Fruit fly (Drosophila melanogaster) whole organism, embryonic: Measurements from ENCODE around the gene CG4218.

ENCODE experiments used
- Awh ChIP-seq: fragments of 200-800 bp; sonication (Bioruptor generic); IDR thresholded peaks from 2 replicates; pipeline ENCODE4, ENCODE4 v1.3.6; 2022; ENCODE audit warnings: missing biosample characterization, missing genetic modification characterization
- B-H1 ChIP-seq: fragments of 200-800 bp; sonication (Bioruptor generic); IDR thresholded peaks from 3 replicates; pipeline ENCODE4 v1.3.6; 2022; ENCODE audit warnings: missing biosample characterization, missing genetic modification characterization
- CG11456 ChIP-seq: fragments of 200-800 bp; sonication (Bioruptor generic); IDR thresholded peaks from 3 replicates; pipeline ENCODE4 v1.3.6; 2022; ENCODE audit warnings: missing biosample characterization, missing genetic modification characterization
- CG11560 ChIP-seq: fragments of 200-800 bp; sonication (Bioruptor generic); IDR thresholded peaks from 3 replicates; pipeline ENCODE4 v1.3.6; 2022; ENCODE audit warnings: missing biosample characterization, missing genetic modification characterization
- CG12236 ChIP-seq: fragments of 200-800 bp; sonication (Bioruptor generic); optimal IDR thresholded peaks from 2 replicates; lab custom pipeline; 2016; ENCODE audit warnings: missing biosample characterization, missing genetic modification characterization
- CG13894 ChIP-seq: fragments of 200-800 bp; sonication (Bioruptor generic); optimal IDR thresholded peaks from 3 replicates; lab custom pipeline; 2018; ENCODE audit warnings: missing biosample characterization, mild to moderate bottlenecking, missing genetic modification characterization, moderate library complexity
- CG15073 ChIP-seq: fragments of 200-800 bp; sonication (Bioruptor generic); optimal IDR thresholded peaks from 2 replicates; lab custom pipeline; 2016; ENCODE audit warnings: missing biosample characterization, missing genetic modification characterization
- CG1529 ChIP-seq: fragments of 200-800 bp; sonication (Bioruptor generic); optimal IDR thresholded peaks from 3 replicates; lab custom pipeline; 2018; ENCODE audit warnings: missing biosample characterization, missing genetic modification characterization
- CG1602 ChIP-seq: fragments of 200-800 bp; sonication (Bioruptor generic); optimal IDR thresholded peaks from 3 replicates; lab custom pipeline; 2016; ENCODE audit warnings: missing biosample characterization, missing genetic modification characterization
- CG16779 ChIP-seq: fragments of 200-800 bp; sonication (Bioruptor generic); IDR thresholded peaks from 2 replicates; pipeline ENCODE4 v1.3.6; 2022; ENCODE audit warnings: missing biosample characterization, missing genetic modification characterization
- CG17328 ChIP-seq: fragments of 200-800 bp; sonication (Bioruptor generic); IDR thresholded peaks from 2 replicates; pipeline ENCODE4 v1.3.6; 2022; ENCODE audit warnings: missing biosample characterization, missing genetic modification characterization
- CG17361 ChIP-seq: fragments of 200-800 bp; sonication (Bioruptor generic); IDR thresholded peaks from 3 replicates; pipeline ENCODE4 v1.3.6; 2022; ENCODE audit warnings: missing biosample characterization, missing genetic modification characterization
- CG18262 ChIP-seq: fragments of 200-800 bp; optimal IDR thresholded peaks from 3 replicates; lab custom pipeline; 2019; ENCODE audit warnings: missing biosample characterization, mild to moderate bottlenecking, missing genetic modification characterization, moderate library complexity
- CG2875 ChIP-seq: fragments of 200-800 bp; sonication (Bioruptor generic); optimal IDR thresholded peaks from 2 replicates; lab custom pipeline; 2017; ENCODE audit warnings: missing biosample characterization, mild to moderate bottlenecking, missing genetic modification characterization, missing genetic modification reagents
- CG6175 ChIP-seq: fragments of 200-800 bp; sonication (Bioruptor generic); IDR thresholded peaks from 3 replicates; pipeline ENCODE4 v1.3.6; 2022; ENCODE audit warnings: missing biosample characterization, missing genetic modification characterization
- CG6272 ChIP-seq: fragments of 200-800 bp; sonication (Bioruptor generic); IDR thresholded peaks from 2 replicates; pipeline ENCODE4 v1.3.6; 2022; ENCODE audit warnings: missing biosample characterization, missing genetic modification characterization
- CG6765 ChIP-seq: fragments of 200-800 bp; sonication (Bioruptor generic); optimal IDR thresholded peaks from 3 replicates; lab custom pipeline; 2017; ENCODE audit warnings: missing biosample characterization, mild to moderate bottlenecking, missing genetic modification characterization
- CG6813 ChIP-seq: fragments of 200-800 bp; sonication (Bioruptor generic); optimal IDR thresholded peaks from 2 replicates; lab custom pipeline; 2017; ENCODE audit warnings: missing biosample characterization, missing genetic modification characterization, mild to moderate bottlenecking, moderate library complexity, missing genetic modification reagents
- CG7786 ChIP-seq: fragments of 200-800 bp; sonication (Bioruptor generic); optimal IDR thresholded peaks from 2 replicates; lab custom pipeline; 2016; ENCODE audit warnings: missing biosample characterization, missing genetic modification characterization
- CG8478 ChIP-seq: fragments of >200 bp; optimal IDR thresholded peaks from 2 replicates; lab custom pipeline; 2018
- CG9437 ChIP-seq: fragments of 200-800 bp; sonication (Bioruptor generic); optimal IDR thresholded peaks from 2 replicates; lab custom pipeline; 2018; ENCODE audit warnings: missing biosample characterization, mild to moderate bottlenecking, missing genetic modification characterization
- CrebB ChIP-seq: fragments of 200-800 bp; sonication (Bioruptor generic); optimal IDR thresholded peaks from 3 replicates; lab custom pipeline; 2018; ENCODE audit warnings: missing biosample characterization, mild to moderate bottlenecking, missing genetic modification characterization
- Doc2 ChIP-seq: fragments of 200-800 bp; sonication (Bioruptor generic); IDR thresholded peaks from 2 replicates; pipeline ENCODE4 v1.3.6; 2022; ENCODE audit warnings: missing biosample characterization, missing genetic modification characterization
- HLH3B ChIP-seq: fragments of 200-800 bp; sonication (Bioruptor generic); IDR thresholded peaks from 2 replicates; pipeline ENCODE4 v1.3.6; 2022; ENCODE audit warnings: missing biosample characterization, missing genetic modification characterization
- Hand ChIP-seq: fragments of 200-800 bp; sonication (Bioruptor generic); optimal IDR thresholded peaks from 2 replicates; lab custom pipeline; 2017; ENCODE audit warnings: mild to moderate bottlenecking, missing biosample characterization, missing genetic modification reagents, missing genetic modification characterization
- Hey ChIP-seq: fragments of 200-800 bp; sonication (Bioruptor generic); optimal IDR thresholded peaks from 3 replicates; lab custom pipeline; 2018; ENCODE audit warnings: missing biosample characterization, mild to moderate bottlenecking, missing genetic modification characterization
- Lhr ChIP-seq: fragments of 200-800 bp; sonication (Bioruptor generic); optimal IDR thresholded peaks from 3 replicates; lab custom pipeline; 2017; ENCODE audit warnings: mild to moderate bottlenecking, missing biosample characterization, missing genetic modification reagents, missing genetic modification characterization
- Med ChIP-seq: fragments of 200-800 bp; sonication (Bioruptor generic); peaks from one replicate; lab custom pipeline; 2016; ENCODE audit warnings: missing biosample characterization, missing genetic modification characterization, mild to moderate bottlenecking, inconsistent platforms, moderate library complexity
- Mrtf ChIP-seq: fragments of 200-800 bp; sonication (Bioruptor generic); IDR thresholded peaks from 3 replicates; pipeline ENCODE4 v1.3.6; 2022; ENCODE audit warnings: missing biosample characterization, missing genetic modification characterization
- Nf-YA ChIP-seq: fragments of 200-800 bp; sonication (Bioruptor generic); IDR thresholded peaks from 2 replicates; pipeline ENCODE4 v1.3.6; 2022; ENCODE audit warnings: missing biosample characterization, missing genetic modification characterization
- Ptx1 ChIP-seq: fragments of 200-800 bp; sonication (Bioruptor generic); IDR thresholded peaks from 2 replicates; pipeline ENCODE4 v1.3.6; 2022; ENCODE audit warnings: missing biosample characterization, missing genetic modification characterization
- ac ChIP-seq: fragments of 200-800 bp; sonication (Bioruptor generic); optimal IDR thresholded peaks from 3 replicates; lab custom pipeline; 2017; ENCODE audit warnings: missing biosample characterization, mild to moderate bottlenecking, missing genetic modification characterization
- bbx ChIP-seq: fragments of 200-800 bp; sonication (Bioruptor generic); IDR thresholded peaks from 2 replicates; pipeline ENCODE4 v1.3.6; 2022; ENCODE audit warnings: missing biosample characterization, missing genetic modification characterization; ENCODE audit not compliant: partially characterized antibody
- chif ChIP-seq, 2 experiments: fragments of 200-800 bp; sonication (Bioruptor generic); optimal IDR thresholded peaks; 3 replicates each; lab custom pipeline; 2016; ENCODE audit warnings: missing biosample characterization in 2 of 2, missing genetic modification characterization in 2 of 2
- chinmo ChIP-seq: fragments of 200-800 bp; sonication (Bioruptor generic); IDR thresholded peaks from 4 replicates; pipeline ENCODE4 v1.3.6; 2022; ENCODE audit warnings: missing biosample characterization, missing genetic modification characterization; ENCODE audit not compliant: partially characterized antibody
- crol ChIP-seq: fragments of 200-800 bp; sonication (Bioruptor generic); IDR thresholded peaks from 2 replicates; pipeline ENCODE4 v1.3.6; 2022; ENCODE audit warnings: missing biosample characterization, missing genetic modification characterization
- en ChIP-seq: fragments of 200-800 bp; sonication (Bioruptor generic); optimal IDR thresholded peaks from 2 replicates; lab custom pipeline; 2016; ENCODE audit warnings: missing biosample characterization, missing genetic modification characterization
- gem ChIP-seq: fragments of 200-800 bp; sonication (Bioruptor generic); optimal IDR thresholded peaks from 2 replicates; lab custom pipeline; 2019; ENCODE audit warnings: missing biosample characterization, mild to moderate bottlenecking, missing genetic modification characterization, moderate library complexity
- jing ChIP-seq: fragments of 200-800 bp; sonication (Bioruptor generic); optimal IDR thresholded peaks from 2 replicates; lab custom pipeline; 2018; ENCODE audit warnings: missing biosample characterization, mild to moderate bottlenecking, missing genetic modification characterization
- kah ChIP-seq: fragments of 200-800 bp; sonication (Bioruptor generic); optimal IDR thresholded peaks from 2 replicates; lab custom pipeline; 2018; ENCODE audit warnings: missing biosample characterization, mild to moderate bottlenecking, missing genetic modification characterization
- odd ChIP-seq: fragments of 200-800 bp; sonication (Bioruptor generic); optimal IDR thresholded peaks from 2 replicates; lab custom pipeline; 2017; ENCODE audit warnings: missing biosample characterization, mild to moderate bottlenecking, missing genetic modification characterization
- pan ChIP-seq, 4 experiments: fragments of >200 bp in 3 of 4; fragments of 200-800 bp in 1 of 4; sonication (Bioruptor generic) in 1 of 4; optimal IDR thresholded peaks in 3 of 4; IDR thresholded peaks in 1 of 4; 2 replicates each; pipeline versions ENCODE4 v1.3.6 to Lab custom; 2017 to 2022; ENCODE audit warnings: missing biosample characterization in 2 of 4, missing genetic modification characterization in 2 of 4, mixed read lengths in 1 of 4
- sens ChIP-seq: fragments of 200-800 bp; sonication (Bioruptor generic); peaks from one replicate; lab custom pipeline; 2016; ENCODE audit warnings: missing biosample characterization, missing genetic modification characterization
- seq ChIP-seq: fragments of 200-800 bp; sonication (Bioruptor generic); IDR thresholded peaks from 2 replicates; pipeline ENCODE4 v1.3.6; 2022; ENCODE audit warnings: missing biosample characterization, missing genetic modification characterization
- sisA ChIP-seq: fragments of 200-800 bp; sonication (Bioruptor generic); IDR thresholded peaks from 2 replicates; pipeline ENCODE4 v1.3.6; 2022; ENCODE audit warnings: missing biosample characterization, missing genetic modification characterization
- slbo ChIP-seq: fragments of 200-800 bp; sonication (Bioruptor generic); IDR thresholded peaks from 2 replicates; pipeline ENCODE4 v1.3.6; 2022; ENCODE audit warnings: missing biosample characterization, missing genetic modification characterization
- sna ChIP-seq: fragments of 200-800 bp; sonication (Bioruptor generic); IDR thresholded peaks from 2 replicates; pipeline ENCODE4 v1.3.6; 2022; ENCODE audit warnings: missing biosample characterization, missing genetic modification characterization; ENCODE audit not compliant: partially characterized antibody
- tin ChIP-seq: fragments of 200-800 bp; sonication (Bioruptor generic); optimal IDR thresholded peaks from 3 replicates; lab custom pipeline; 2016; ENCODE audit warnings: missing biosample characterization, missing genetic modification characterization
- tx ChIP-seq: fragments of 200-800 bp; sonication (Bioruptor generic); optimal IDR thresholded peaks from 2 replicates; lab custom pipeline; 2016; ENCODE audit warnings: missing biosample characterization, missing genetic modification characterization
- wor ChIP-seq: fragments of 200-800 bp; sonication (Bioruptor generic); IDR thresholded peaks from 2 replicates; pipeline ENCODE4 v1.3.6; 2022; ENCODE audit warnings: missing biosample characterization, missing genetic modification characterization

CG4218 gene

DNA sequence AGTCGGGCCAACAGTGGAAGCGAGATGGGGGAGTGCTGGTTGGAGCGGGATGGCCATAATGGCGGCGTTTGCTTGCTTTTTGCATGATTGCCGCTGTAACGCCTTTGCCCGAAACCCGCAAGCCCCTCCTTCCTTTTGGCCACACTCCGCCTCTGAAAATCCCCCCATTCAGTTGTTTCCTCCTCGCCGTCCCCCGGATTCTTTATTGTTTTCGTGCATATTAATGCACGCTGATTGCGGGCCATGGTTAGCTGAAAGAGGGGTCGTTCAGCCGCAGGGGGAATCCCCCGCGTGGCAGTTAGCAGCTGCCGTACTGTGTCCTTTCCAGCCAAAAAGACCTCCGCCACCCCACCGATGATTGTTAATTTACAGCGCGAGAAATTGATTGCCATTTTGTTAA lies 3.9 kb upstream of the CG4218 start:
- TF ChIP-seq sisA (GFP tag; lab: Robert Waterston, UW) = peak; percentile 10; the same call in 1 of the 2 replicates
- TF ChIP-seq B-H1 (GFP tag; lab: Robert Waterston, UW) = no peak
- TF ChIP-seq Med (GFP tag; lab: Kevin White, UChicago) = peak; percentile 54
- TF ChIP-seq odd (GFP tag; lab: Kevin White, UChicago) = no peak
- peak; percentile 15 for TF ChIP-seq Hey (tag; lab: Kevin White, UChicago)
- peak; percentile 59; the same call in 1 of the 2 replicates for TF ChIP-seq crol (GFP tag; lab: Robert Waterston, UW)
- no peak for TF ChIP-seq CG13894 (tag; lab: Kevin White, UChicago)
- no peak for TF ChIP-seq CrebB
- TF ChIP-seq chinmo = 0 out of 4 replicates have a peak, but pooled peaks have one; percentile 60
- TF ChIP-seq CG11560 (tag; lab: Robert Waterston, UW) = 0 out of 3 replicates have a peak, but pooled peaks have one; percentile 7
- 0 out of 3 replicates have a peak, but pooled peaks have one; percentile 19 for TF ChIP-seq CG11456
- TF ChIP-seq pan (optimal IDR thresholded peaks at IDR 0.05; lab: Kevin White, UChicago) = no peak
- TF ChIP-seq pan (GFP tag; optimal IDR thresholded peaks at IDR 0.05 in 1 of 2, IDR thresholded peaks at IDR 0.05 in 1 of 2) = peak in 1 of 2 experiments; percentile 22
- TF ChIP-seq CG6175 (GFP tag; lab: Robert Waterston, UW) = no peak
- TF ChIP-seq CG2875 = no peak
- no peak for TF ChIP-seq kah (GFP tag; lab: Kevin White, UChicago)
- 0 out of 2 replicates have a peak, but pooled peaks have one; percentile 14 for TF ChIP-seq HLH3B (GFP tag; lab: Robert Waterston, UW)
- TF ChIP-seq sens = peak; percentile 24
- TF ChIP-seq wor (GFP tag; lab: Robert Waterston, UW) = no peak
- peak; percentile 23; the same call in 1 of the 2 replicates for TF ChIP-seq CG17328
- no peak for TF ChIP-seq seq (GFP tag; lab: Robert Waterston, UW)

DNA sequence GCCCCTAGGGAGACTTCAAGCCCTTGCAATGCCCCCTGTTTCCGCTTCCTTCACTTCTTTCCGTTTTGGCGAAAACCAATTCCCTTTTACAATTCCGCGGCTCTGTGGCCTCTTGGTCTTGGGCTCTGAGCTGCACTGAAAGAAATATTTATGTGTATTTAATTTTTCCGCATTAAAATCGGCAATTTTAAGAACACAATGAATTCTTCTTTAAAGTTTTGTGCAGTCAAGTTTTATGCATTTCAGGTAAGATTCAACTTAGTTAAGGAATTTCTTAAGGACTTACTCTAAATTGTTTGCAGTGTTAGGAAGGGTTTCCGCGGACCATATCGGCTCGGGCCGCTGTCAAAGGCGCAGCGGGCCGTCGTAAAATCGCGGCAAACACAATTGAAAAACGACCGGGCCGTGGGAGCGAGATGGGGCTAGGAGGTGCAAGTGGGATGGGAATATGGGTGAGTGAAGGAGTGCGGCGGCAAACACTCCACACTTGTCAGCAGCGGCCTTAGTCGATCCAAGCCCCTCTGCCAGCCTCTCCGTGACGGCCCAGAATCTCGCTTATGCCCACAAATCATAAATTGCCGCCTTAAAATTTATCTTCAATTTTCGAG lies 3.3 kb upstream of the CG4218 start:
- TF ChIP-seq CG15073 = peak; percentile 45
- TF ChIP-seq CG6813 (GFP tag; lab: Kevin White, UChicago) = peak; percentile 62
- TF ChIP-seq CG12236 = peak; percentile 66
- TF ChIP-seq Doc2 (GFP tag; lab: Robert Waterston, UW) = no peak
- TF ChIP-seq CG16779 (GFP tag; lab: Robert Waterston, UW) = no peak
- TF ChIP-seq sna (GFP tag; lab: Robert Waterston, UW) = no peak
- TF ChIP-seq CG6272 (GFP tag; lab: Robert Waterston, UW) = no peak
- TF ChIP-seq CG6765 (GFP tag; lab: Kevin White, UChicago) = no peak
- peak; percentile 24 for TF ChIP-seq jing
- TF ChIP-seq tx (GFP tag; lab: Kevin White, UChicago) = peak; percentile 50
- TF ChIP-seq tin (GFP tag; lab: Kevin White, UChicago) = peak; percentile 50
- peak; percentile 63 for TF ChIP-seq Ptx1
- peak; percentile 11 for TF ChIP-seq Lhr (GFP tag; lab: Kevin White, UChicago)
- peak; percentile 57 for TF ChIP-seq en
- TF ChIP-seq chif (GFP tag; optimal IDR thresholded peaks at IDR 0.05; lab: Kevin White, UChicago) = peak; percentile 66 to 82
- TF ChIP-seq Awh = 0 out of 2 replicates have a peak, but pooled peaks have one; percentile 21
- TF ChIP-seq CG1529 = peak; percentile 53
- peak; percentile 43; the same call in 1 of the 3 replicates for TF ChIP-seq Mrtf (GFP tag; lab: Robert Waterston, UW)
- no peak for TF ChIP-seq CG8478 (lab: Kevin White, UChicago)
- peak; percentile 60 for TF ChIP-seq CG17361 (GFP tag; lab: Robert Waterston, UW)
- peak; percentile 79 for TF ChIP-seq CG18262
- peak; percentile 57 for TF ChIP-seq CG1602
- TF ChIP-seq gem = peak; percentile 80
- peak; percentile 62 for TF ChIP-seq ac
- TF ChIP-seq Nf-YA (GFP tag; lab: Robert Waterston, UW) = peak; percentile 49; the same call in 1 of the 2 replicates
- TF ChIP-seq slbo = peak; percentile 38; the same call in 1 of the 2 replicates
- TF ChIP-seq CG7786 (GFP tag; lab: Kevin White, UChicago) = peak; percentile 55
- TF ChIP-seq Hand (GFP tag; lab: Kevin White, UChicago) = peak; percentile 42
- TF ChIP-seq bbx (GFP tag; lab: Robert Waterston, UW) = no peak
- no peak for TF ChIP-seq CG9437 (GFP tag; lab: Kevin White, UChicago)
